Worm (Caenorhabditis elegans) whole organism, mixed stage, embryonic: ENCODE data around the gene popl-5.

Source experiments
- bed-3 ChIP-seq: fragments of 200-800 bp; sonication (Bioruptor generic); optimal IDR thresholded peaks from 3 replicates; lab custom pipeline; 2018; ENCODE audit warnings: mild to moderate bottlenecking, missing genetic modification characterization, moderate library complexity, missing compliant biosample characterization
- ceh-43 ChIP-seq: fragments of 200-800 bp; sonication (Bioruptor generic); optimal IDR thresholded peaks from 2 replicates; lab custom pipeline; 2018; ENCODE audit warnings: mild to moderate bottlenecking, missing genetic modification characterization, moderate library complexity, missing compliant biosample characterization
- ceh-83 ChIP-seq: fragments of 200-800 bp; sonication (Bioruptor generic); optimal IDR thresholded peaks from 2 replicates; lab custom pipeline; 2018; ENCODE audit warnings: mild to moderate bottlenecking, missing genetic modification characterization, missing compliant biosample characterization
- ces-1 ChIP-seq: fragments of 150-350 bp; optimal IDR thresholded peaks from 2 replicates; lab custom pipeline; 2014; ENCODE audit warnings: missing biosample characterization, missing genetic modification reagents, missing genetic modification characterization
- elt-1 ChIP-seq: sonication (generic microtip); optimal IDR thresholded peaks from 2 replicates; lab custom pipeline; 2017; ENCODE audit warnings: missing genetic modification characterization, mild to moderate bottlenecking, missing compliant biosample characterization, antibody characterized with exemption, moderate library complexity, borderline replicate concordance; ENCODE audit not compliant: insufficient read depth
- hlh-1 ChIP-seq: fragments of 150-350 bp; optimal IDR thresholded peaks from 2 replicates; lab custom pipeline; 2014; ENCODE audit warnings: missing biosample characterization, missing genetic modification reagents, missing genetic modification characterization
- lin-32 ChIP-seq: fragments of 200-800 bp; sonication (Bioruptor generic); optimal IDR thresholded peaks from 2 replicates; lab custom pipeline; 2018; ENCODE audit warnings: mild to moderate bottlenecking, missing genetic modification characterization, missing compliant biosample characterization
- mab-5 ChIP-seq: fragments of 150-350 bp; optimal IDR thresholded peaks from 2 replicates; lab custom pipeline; 2014; ENCODE audit warnings: missing biosample characterization, missing genetic modification characterization
- nhr-2 ChIP-seq: fragments of 150-350 bp; optimal IDR thresholded peaks from 2 replicates; lab custom pipeline; 2014; ENCODE audit warnings: missing biosample characterization, missing genetic modification characterization
- nhr-76 ChIP-seq: sonication (generic microtip); optimal IDR thresholded peaks from 2 replicates; lab custom pipeline; 2017; ENCODE audit warnings: missing biosample characterization, missing genetic modification characterization
- sptf-1 ChIP-seq: sonication (generic microtip); optimal IDR thresholded peaks from 2 replicates; lab custom pipeline; 2017; ENCODE audit warnings: mild to moderate bottlenecking, missing genetic modification characterization, moderate library complexity, missing compliant biosample characterization
- tbx-8 ChIP-seq: fragments of 200-800 bp; sonication (Bioruptor generic); optimal IDR thresholded peaks from 2 replicates; lab custom pipeline; 2018; ENCODE audit warnings: mild to moderate bottlenecking, missing genetic modification characterization, moderate library complexity, missing compliant biosample characterization
- zip-8 ChIP-seq: fragments of 150-350 bp; optimal IDR thresholded peaks from 2 replicates; lab custom pipeline; 2014; ENCODE audit warnings: missing biosample characterization, missing genetic modification characterization
- ztf-11 ChIP-seq: fragments of 150-350 bp; optimal IDR thresholded peaks from 2 replicates; lab custom pipeline; 2014; ENCODE audit warnings: missing biosample characterization, missing genetic modification characterization

Gene popl-5

ce11 chrIII:11448330-11448729 lies 38.8 kb downstream of the popl-5 start:
- TF ChIP-seq sptf-1, result no peak

ce11 chrIII:11446826-11447225 lies 40.3 kb downstream of the popl-5 start:
- TF ChIP-seq zip-8 (tag; lab: Kevin White, UChicago), result peak; percentile 11
- TF ChIP-seq mab-5 (tag; lab: Kevin White, UChicago), result no peak
- TF ChIP-seq nhr-76 (tag; lab: Kevin White, UChicago), result no peak
- peak; percentile 95 for TF ChIP-seq nhr-2 (tag; lab: Kevin White, UChicago)

ce11 chrIII:11444796-11445386 lies 42.3 kb downstream of the popl-5 start:
- TF ChIP-seq ceh-43 (GFP tag; lab: Kevin White, UChicago) (no peak), elt-1 (tag; lab: Kevin White, UChicago) (no peak), tbx-8 (GFP tag; lab: Kevin White, UChicago) (no peak), ceh-83 (GFP tag; lab: Kevin White, UChicago) (no peak)
- TF ChIP-seq, all 35 proteins: peak for 0

- no peak for TF ChIP-seq ztf-11 (tag; lab: Kevin White, UChicago)
- TF ChIP-seq ces-1 (GFP tag; lab: Kevin White, UChicago), result no peak
- TF ChIP-seq, all 35 proteins: peak for 0
These were observed 43.6 kb downstream of the popl-5 start for ce11 chrIII:11443408-11443994.

ce11 chrIII:11442556-11442955 lies 44.6 kb downstream of the popl-5 start, which contains the start of gene sbp-1:
TSS of gene sbp-1 (minus strand) at chrIII:11442566.
- TF ChIP-seq ceh-83 (GFP tag; lab: Kevin White, UChicago), result no peak
- TF ChIP-seq elt-1 (tag; lab: Kevin White, UChicago), result no peak
- TF ChIP-seq bed-3 (GFP tag; lab: Kevin White, UChicago), result no peak
- no peak for TF ChIP-seq lin-32
- TF ChIP-seq hlh-1 (tag; lab: Kevin White, UChicago), result no peak
